Worm (Caenorhabditis elegans): ENCODE data around the gene nep-3.

nep-3 gene

ce11 chrII:3877127-3877526 lies at the start of gene nep-3:
Gene nep-3 (minus strand): TSS chrII:3877227.
- TF ChIP-seq flt-1 (GFP tag; IDR thresholded peaks at IDR 0.05), result no peak
- TF ChIP-seq ets-7 (tag; optimal IDR thresholded peaks at IDR 0.05), result no peak
- TF ChIP-seq tbx-11 (GFP tag; IDR thresholded peaks at IDR 0.05), result no peak
- TF ChIP-seq B0310.2 (tag; optimal IDR thresholded peaks at IDR 0.05), result no peak
- no peak for TF ChIP-seq scrt-1 (GFP tag; IDR thresholded peaks at IDR 0.05)
- no peak for TF ChIP-seq ceh-36 (tag; optimal IDR thresholded peaks at IDR 0.05)
- no peak for TF ChIP-seq pes-1 (GFP tag; IDR thresholded peaks at IDR 0.05)
- TF ChIP-seq tbx-37 (GFP tag; conservative IDR thresholded peaks at IDR 0.05), result no peak
- no peak for TF ChIP-seq sea-1 (GFP tag; conservative IDR thresholded peaks at IDR 0.05)
- no peak for TF ChIP-seq hmbx-1 (tag; optimal IDR thresholded peaks at IDR 0.05)
- TF ChIP-seq hmg-4 (GFP tag; optimal IDR thresholded peaks at IDR 0.05), result no peak
- no peak for TF ChIP-seq ama-1 (optimal IDR thresholded peaks at IDR 0.05)
- no peak for TF ChIP-seq ceh-13 (GFP tag; optimal IDR thresholded peaks at IDR 0.05)
- TF ChIP-seq F13C5.2 (tag; optimal IDR thresholded peaks at IDR 0.05), result no peak

ce11 chrII:3922696-3923095 lies 45.7 kb upstream of the nep-3 start:
- TF ChIP-seq tbx-37 (GFP tag; conservative IDR thresholded peaks at IDR 0.05) (no peak), tra-4 (tag; optimal IDR thresholded peaks at IDR 0.05) (no peak), ceh-36 (tag; optimal IDR thresholded peaks at IDR 0.05) (no peak), hnd-1 (tag; optimal IDR thresholded peaks at IDR 0.05) (no peak), pes-1 (GFP tag; IDR thresholded peaks at IDR 0.05) (no peak), aly-1 (tag; optimal IDR thresholded peaks at IDR 0.05) (no peak), ceh-13 (GFP tag; optimal IDR thresholded peaks at IDR 0.05) (no peak), tbx-11 (GFP tag; IDR thresholded peaks at IDR 0.05) (no peak), sea-1 (GFP tag; conservative IDR thresholded peaks at IDR 0.05) (no peak), F13C5.2 (tag; optimal IDR thresholded peaks at IDR 0.05) (no peak), B0310.2 (tag; optimal IDR thresholded peaks at IDR 0.05) (no peak), hmg-4 (GFP tag; optimal IDR thresholded peaks at IDR 0.05) (no peak), hmbx-1 (tag; optimal IDR thresholded peaks at IDR 0.05) (no peak), ama-1 (optimal IDR thresholded peaks at IDR 0.05) (no peak), scrt-1 (GFP tag; IDR thresholded peaks at IDR 0.05) (no peak), ets-7 (tag; optimal IDR thresholded peaks at IDR 0.05) (no peak), flt-1 (GFP tag; IDR thresholded peaks at IDR 0.05) (no peak)

ce11 chrII:3920611-3921010 lies 43.6 kb upstream of the nep-3 start:
- TF ChIP-seq F13C5.2 (tag; optimal IDR thresholded peaks at IDR 0.05) (no peak), sea-1 (GFP tag; conservative IDR thresholded peaks at IDR 0.05) (no peak), ceh-13 (GFP tag; optimal IDR thresholded peaks at IDR 0.05) (no peak), tbx-11 (GFP tag; IDR thresholded peaks at IDR 0.05) (no peak), scrt-1 (GFP tag; IDR thresholded peaks at IDR 0.05) (no peak), ama-1 (optimal IDR thresholded peaks at IDR 0.05) (no peak), B0310.2 (tag; optimal IDR thresholded peaks at IDR 0.05) (no peak), pes-1 (GFP tag; IDR thresholded peaks at IDR 0.05) (0 out of 2 replicates have a peak, but pooled peaks have one; percentile 8)

- TF ChIP-seq ama-1 (optimal IDR thresholded peaks at IDR 0.05) (no peak), hmbx-1 (tag; optimal IDR thresholded peaks at IDR 0.05) (no peak)
Measured at ce11 chrII:3917985-3918633, 41.1 kb upstream of the nep-3 start.

ce11 chrII:3913673-3914072 lies 36.6 kb upstream of the nep-3 start:
- TF ChIP-seq ceh-36 (tag; optimal IDR thresholded peaks at IDR 0.05) (no peak), pes-1 (GFP tag; IDR thresholded peaks at IDR 0.05) (no peak), aly-1 (tag; optimal IDR thresholded peaks at IDR 0.05) (no peak), hnd-1 (tag; optimal IDR thresholded peaks at IDR 0.05) (no peak), B0310.2 (tag; optimal IDR thresholded peaks at IDR 0.05) (no peak), ets-7 (tag; optimal IDR thresholded peaks at IDR 0.05) (no peak), tbx-11 (GFP tag; IDR thresholded peaks at IDR 0.05) (no peak), ceh-13 (GFP tag; optimal IDR thresholded peaks at IDR 0.05) (no peak), tra-4 (tag; optimal IDR thresholded peaks at IDR 0.05) (no peak), scrt-1 (GFP tag; IDR thresholded peaks at IDR 0.05) (no peak), F13C5.2 (tag; optimal IDR thresholded peaks at IDR 0.05) (no peak), hmbx-1 (tag; optimal IDR thresholded peaks at IDR 0.05) (no peak), ama-1 (optimal IDR thresholded peaks at IDR 0.05) (no peak), sea-1 (GFP tag; conservative IDR thresholded peaks at IDR 0.05) (no peak), hmg-4 (GFP tag; optimal IDR thresholded peaks at IDR 0.05) (no peak), flt-1 (GFP tag; IDR thresholded peaks at IDR 0.05) (no peak), tbx-37 (GFP tag; conservative IDR thresholded peaks at IDR 0.05) (no peak)

ce11 chrII:3911716-3912115 lies 34.7 kb upstream of the nep-3 start, which contains the start of gene F53C3.1:
Gene F53C3.1 (plus strand): TSS chrII:3912016.
- TF ChIP-seq B0310.2 (tag; optimal IDR thresholded peaks at IDR 0.05), result no peak
- no peak for TF ChIP-seq sea-1 (GFP tag; conservative IDR thresholded peaks at IDR 0.05)
- no peak for TF ChIP-seq ets-7 (tag; optimal IDR thresholded peaks at IDR 0.05)
- TF ChIP-seq flt-1 (GFP tag; IDR thresholded peaks at IDR 0.05), result no peak
- no peak for TF ChIP-seq pes-1 (GFP tag; IDR thresholded peaks at IDR 0.05)
- no peak for TF ChIP-seq aly-1 (tag; optimal IDR thresholded peaks at IDR 0.05)
- no peak for TF ChIP-seq tbx-11 (GFP tag; IDR thresholded peaks at IDR 0.05)
- no peak for TF ChIP-seq ceh-13 (GFP tag; optimal IDR thresholded peaks at IDR 0.05)
- TF ChIP-seq tra-4 (tag; optimal IDR thresholded peaks at IDR 0.05), result no peak
- no peak for TF ChIP-seq tbx-37 (GFP tag; conservative IDR thresholded peaks at IDR 0.05)
- TF ChIP-seq ama-1 (optimal IDR thresholded peaks at IDR 0.05), result no peak
- TF ChIP-seq hnd-1 (tag; optimal IDR thresholded peaks at IDR 0.05), result no peak
- TF ChIP-seq hmbx-1 (tag; optimal IDR thresholded peaks at IDR 0.05), result no peak

ce11 chrII:3911284-3911683 lies 34.3 kb upstream of the nep-3 start:
- TF ChIP-seq F13C5.2 (tag; optimal IDR thresholded peaks at IDR 0.05), result no peak
- TF ChIP-seq aly-1 (tag; optimal IDR thresholded peaks at IDR 0.05), result no peak
- no peak for TF ChIP-seq ama-1 (optimal IDR thresholded peaks at IDR 0.05)
- no peak for TF ChIP-seq flt-1 (GFP tag; IDR thresholded peaks at IDR 0.05)
- no peak for TF ChIP-seq tra-4 (tag; optimal IDR thresholded peaks at IDR 0.05)
- TF ChIP-seq sea-1 (GFP tag; conservative IDR thresholded peaks at IDR 0.05), result no peak
- no peak for TF ChIP-seq ets-7 (tag; optimal IDR thresholded peaks at IDR 0.05)
- no peak for TF ChIP-seq hnd-1 (tag; optimal IDR thresholded peaks at IDR 0.05)
- no peak for TF ChIP-seq hmg-4 (GFP tag; optimal IDR thresholded peaks at IDR 0.05)
- TF ChIP-seq tbx-37 (GFP tag; conservative IDR thresholded peaks at IDR 0.05), result no peak
- no peak for TF ChIP-seq scrt-1 (GFP tag; IDR thresholded peaks at IDR 0.05)
- TF ChIP-seq B0310.2 (tag; optimal IDR thresholded peaks at IDR 0.05), result no peak
- TF ChIP-seq pes-1 (GFP tag; IDR thresholded peaks at IDR 0.05), result no peak
- TF ChIP-seq tbx-11 (GFP tag; IDR thresholded peaks at IDR 0.05), result no peak
- no peak for TF ChIP-seq hmbx-1 (tag; optimal IDR thresholded peaks at IDR 0.05)
- TF ChIP-seq ceh-13 (GFP tag; optimal IDR thresholded peaks at IDR 0.05), result no peak
- TF ChIP-seq ceh-36 (tag; optimal IDR thresholded peaks at IDR 0.05), result no peak

Data from whole organism, early embryonic.